Fruit fly (Drosophila melanogaster) whole organism, embryonic: ENCODE data around the gene TTLL4B.

Experiments used
- ATbp ChIP-seq: fragments of 200-800 bp; sonication (Bioruptor generic); optimal IDR thresholded peaks from 2 replicates; lab custom pipeline; 2017; ENCODE audit warnings: missing biosample characterization, mild to moderate bottlenecking, missing genetic modification characterization, missing genetic modification reagents
- Asciz ChIP-seq: fragments of 200-800 bp; sonication (Bioruptor generic); optimal IDR thresholded peaks from 2 replicates; lab custom pipeline; 2017; ENCODE audit warnings: missing biosample characterization, mild to moderate bottlenecking, missing genetic modification characterization, missing genetic modification reagents
- Bdp1 ChIP-seq: fragments of 200-800 bp; sonication (Bioruptor generic); optimal IDR thresholded peaks from 3 replicates; lab custom pipeline; 2016; ENCODE audit warnings: missing biosample characterization, missing genetic modification characterization
- Bgb ChIP-seq: fragments of 200-800 bp; sonication (Bioruptor generic); IDR thresholded peaks from 2 replicates; pipeline ENCODE4 v1.3.6; 2022; ENCODE audit warnings: missing biosample characterization, missing genetic modification characterization; ENCODE audit not compliant: partially characterized antibody
- CG1024 ChIP-seq: fragments of 200-800 bp; sonication (Bioruptor generic); IDR thresholded peaks from 2 replicates; pipeline ENCODE4 v1.3.6; 2022; ENCODE audit warnings: missing biosample characterization, missing genetic modification characterization
- CG10565 ChIP-seq: fragments of 200-800 bp; sonication (Bioruptor generic); optimal IDR thresholded peaks from 3 replicates; lab custom pipeline; 2016; ENCODE audit warnings: missing biosample characterization, mild to moderate bottlenecking, missing genetic modification characterization
- CG10654 ChIP-seq: fragments of 200-800 bp; sonication (Bioruptor generic); optimal IDR thresholded peaks from 2 replicates; lab custom pipeline; 2016; ENCODE audit warnings: missing biosample characterization, missing genetic modification characterization
- CG12391 ChIP-seq: fragments of 200-800 bp; sonication (Bioruptor generic); optimal IDR thresholded peaks from 3 replicates; lab custom pipeline; 2018; ENCODE audit warnings: missing biosample characterization, mild to moderate bottlenecking, missing genetic modification characterization, moderate library complexity
- CG13624 ChIP-seq: fragments of 200-800 bp; sonication (Bioruptor generic); optimal IDR thresholded peaks from 2 replicates; lab custom pipeline; 2016; ENCODE audit warnings: missing biosample characterization, missing genetic modification characterization
- CG15696 ChIP-seq: fragments of 200-800 bp; sonication (Bioruptor generic); optimal IDR thresholded peaks from 2 replicates; lab custom pipeline; 2019; ENCODE audit warnings: missing biosample characterization, mild to moderate bottlenecking, missing genetic modification characterization, moderate library complexity
- CG17829 ChIP-seq: fragments of 200-800 bp; optimal IDR thresholded peaks from 2 replicates; lab custom pipeline; 2019; ENCODE audit warnings: missing biosample characterization, mild to moderate bottlenecking, missing genetic modification characterization, moderate library complexity
- CG18262 ChIP-seq: fragments of 200-800 bp; optimal IDR thresholded peaks from 3 replicates; lab custom pipeline; 2019; ENCODE audit warnings: missing biosample characterization, mild to moderate bottlenecking, missing genetic modification characterization, moderate library complexity
- CG18599 ChIP-seq: fragments of 200-800 bp; sonication (Bioruptor generic); optimal IDR thresholded peaks from 3 replicates; lab custom pipeline; 2017; ENCODE audit warnings: missing biosample characterization, missing genetic modification characterization, mild to moderate bottlenecking, moderate library complexity, missing genetic modification reagents
- CG18619 ChIP-seq: fragments of 200-800 bp; sonication (Bioruptor generic); optimal IDR thresholded peaks from 3 replicates; lab custom pipeline; 2017; ENCODE audit warnings: missing biosample characterization, mild to moderate bottlenecking, missing genetic modification characterization
- CG2129 ChIP-seq: fragments of 200-800 bp; sonication (Bioruptor generic); IDR thresholded peaks from 2 replicates; pipeline ENCODE4 v1.3.6; 2022; ENCODE audit warnings: missing biosample characterization, missing genetic modification characterization; ENCODE audit not compliant: partially characterized antibody
- CG30403 ChIP-seq: fragments of 200-800 bp; sonication (Bioruptor generic); optimal IDR thresholded peaks from 3 replicates; lab custom pipeline; 2016; ENCODE audit warnings: missing biosample characterization, missing genetic modification characterization
- CG32772 ChIP-seq: fragments of 200-800 bp; sonication (Bioruptor generic); IDR thresholded peaks from 2 replicates; pipeline ENCODE4 v1.3.6; 2022; ENCODE audit warnings: missing biosample characterization, missing genetic modification characterization
- CG3407 ChIP-seq: fragments of 200-800 bp; sonication (Bioruptor generic); optimal IDR thresholded peaks from 2 replicates; lab custom pipeline; 2018; ENCODE audit warnings: missing biosample characterization, mild to moderate bottlenecking, missing genetic modification characterization
- CG42726 ChIP-seq: fragments of 200-800 bp; sonication (Bioruptor generic); IDR thresholded peaks from 2 replicates; pipeline ENCODE4 v1.3.6; 2022; ENCODE audit warnings: missing biosample characterization, missing genetic modification characterization; ENCODE audit not compliant: partially characterized antibody
- CG4854 ChIP-seq: fragments of 200-800 bp; sonication (Bioruptor generic); optimal IDR thresholded peaks from 2 replicates; lab custom pipeline; 2016; ENCODE audit warnings: missing biosample characterization, missing genetic modification characterization, inconsistent platforms
- CG6689 ChIP-seq: fragments of 200-800 bp; sonication (Bioruptor generic); IDR thresholded peaks from 2 replicates; pipeline ENCODE4 v1.3.6; 2022; ENCODE audit warnings: missing biosample characterization, missing genetic modification characterization
- CG7556 ChIP-seq: fragments of 200-800 bp; sonication (Bioruptor generic); optimal IDR thresholded peaks from 2 replicates; lab custom pipeline; 2017; ENCODE audit warnings: missing biosample characterization, mild to moderate bottlenecking, missing genetic modification characterization
- CoRest ChIP-seq: fragments of 200-800 bp; sonication (Bioruptor generic); optimal IDR thresholded peaks from 3 replicates; lab custom pipeline; 2018; ENCODE audit warnings: missing biosample characterization, mild to moderate bottlenecking, missing genetic modification characterization, moderate library complexity
- Ets97D ChIP-seq: fragments of 200-800 bp; sonication (Bioruptor generic); optimal IDR thresholded peaks from 3 replicates; lab custom pipeline; 2016; ENCODE audit warnings: missing biosample characterization, missing genetic modification characterization
- H15 ChIP-seq: fragments of 200-800 bp; sonication (Bioruptor generic); IDR thresholded peaks from 3 replicates; pipeline ENCODE4 v1.3.6; 2022; ENCODE audit warnings: missing biosample characterization, missing genetic modification characterization
- Hmr ChIP-seq: fragments of 200-800 bp; sonication (Bioruptor generic); optimal IDR thresholded peaks from 3 replicates; lab custom pipeline; 2017; ENCODE audit warnings: mild to moderate bottlenecking, missing biosample characterization, missing genetic modification reagents, missing genetic modification characterization
- Hmx ChIP-seq: fragments of 200-800 bp; sonication (Bioruptor generic); optimal IDR thresholded peaks from 2 replicates; lab custom pipeline; 2016; ENCODE audit warnings: missing biosample characterization, missing genetic modification characterization
- Jarid2 ChIP-seq: fragments of 200-800 bp; sonication (Bioruptor generic); optimal IDR thresholded peaks from 3 replicates; lab custom pipeline; 2017; ENCODE audit warnings: mild to moderate bottlenecking, missing biosample characterization, missing genetic modification reagents, missing genetic modification characterization
- MESR4 ChIP-seq: fragments of 200-800 bp; sonication (Bioruptor generic); optimal IDR thresholded peaks from 2 replicates; lab custom pipeline; 2018; ENCODE audit warnings: missing biosample characterization, mild to moderate bottlenecking, missing genetic modification characterization, moderate library complexity
- Med ChIP-seq: fragments of 200-800 bp; sonication (Bioruptor generic); peaks from one replicate; lab custom pipeline; 2016; ENCODE audit warnings: missing biosample characterization, missing genetic modification characterization, mild to moderate bottlenecking, inconsistent platforms, moderate library complexity
- Nf-YB ChIP-seq: fragments of 200-800 bp; sonication (Bioruptor generic); optimal IDR thresholded peaks from 3 replicates; lab custom pipeline; 2019; ENCODE audit warnings: missing biosample characterization, mild to moderate bottlenecking, missing genetic modification characterization, moderate library complexity
- PHDP ChIP-seq: fragments of 200-800 bp; sonication (Bioruptor generic); optimal IDR thresholded peaks from 3 replicates; lab custom pipeline; 2018; ENCODE audit warnings: missing biosample characterization, mild to moderate bottlenecking, missing genetic modification characterization, moderate library complexity
- Ptx1 ChIP-seq: fragments of 200-800 bp; sonication (Bioruptor generic); IDR thresholded peaks from 2 replicates; pipeline ENCODE4 v1.3.6; 2022; ENCODE audit warnings: missing biosample characterization, missing genetic modification characterization
- Scr ChIP-seq: fragments of 200-800 bp; sonication (Bioruptor generic); IDR thresholded peaks from 2 replicates; pipeline ENCODE4 v1.3.6; 2022; ENCODE audit warnings: missing biosample characterization, missing genetic modification characterization; ENCODE audit not compliant: partially characterized antibody
- Spps ChIP-seq: fragments of 200-800 bp; sonication (Bioruptor generic); optimal IDR thresholded peaks from 2 replicates; lab custom pipeline; 2018; ENCODE audit warnings: missing biosample characterization, mild to moderate bottlenecking, missing genetic modification characterization
- Stat92E ChIP-seq, 3 experiments: fragments of >200 bp in 2 of 3; fragments of 200-800 bp in 1 of 3; sonication (Bioruptor generic) in 1 of 3; optimal IDR thresholded peaks; 2 replicates each; lab custom pipeline; 2017 to 2019; ENCODE audit warnings: missing biosample characterization in 3 of 3, missing genetic modification characterization in 3 of 3, mild to moderate bottlenecking in 1 of 3, moderate library complexity in 1 of 3
- Xbp1 ChIP-seq: fragments of 200-800 bp; sonication (Bioruptor generic); optimal IDR thresholded peaks from 3 replicates; lab custom pipeline; 2016; ENCODE audit warnings: missing biosample characterization, mild to moderate bottlenecking, missing genetic modification characterization
- bsh ChIP-seq, 2 experiments: fragments of 200-800 bp; sonication (Bioruptor generic); optimal IDR thresholded peaks; 2 replicates each; lab custom pipeline; 2017 to 2018; ENCODE audit warnings: mild to moderate bottlenecking in 2 of 2, missing biosample characterization in 2 of 2, missing genetic modification characterization in 2 of 2, moderate library complexity in 1 of 2
- chif ChIP-seq, 2 experiments: fragments of 200-800 bp; sonication (Bioruptor generic); optimal IDR thresholded peaks; 3 replicates each; lab custom pipeline; 2016; ENCODE audit warnings: missing biosample characterization in 2 of 2, missing genetic modification characterization in 2 of 2
- ci ChIP-seq: fragments of 200-800 bp; sonication (Bioruptor generic); IDR thresholded peaks from 3 replicates; pipeline ENCODE4 v1.3.6; 2022; ENCODE audit warnings: missing biosample characterization, missing genetic modification characterization
- dimm ChIP-seq: fragments of 200-800 bp; sonication (Bioruptor generic); IDR thresholded peaks from 2 replicates; pipeline ENCODE4 v1.3.6; 2022; ENCODE audit warnings: missing biosample characterization, missing genetic modification characterization
- dmrt11E ChIP-seq: fragments of 200-800 bp; sonication (Bioruptor generic); optimal IDR thresholded peaks from 3 replicates; lab custom pipeline; 2018; ENCODE audit warnings: missing biosample characterization, mild to moderate bottlenecking, missing genetic modification characterization, moderate library complexity
- gt ChIP-seq: fragments of 200-800 bp; sonication (Bioruptor generic); IDR thresholded peaks from 2 replicates; pipeline ENCODE4 v1.3.6; 2022; ENCODE audit warnings: missing biosample characterization, missing genetic modification characterization
- nmo ChIP-seq: fragments of 200-800 bp; sonication (Bioruptor generic); optimal IDR thresholded peaks from 2 replicates; lab custom pipeline; 2018; ENCODE audit warnings: missing biosample characterization, mild to moderate bottlenecking, missing genetic modification characterization, moderate library complexity
- p53 ChIP-seq: fragments of 200-800 bp; sonication (Bioruptor generic); optimal IDR thresholded peaks from 2 replicates; lab custom pipeline; 2016; ENCODE audit warnings: missing biosample characterization, missing genetic modification characterization
- sc ChIP-seq, 3 experiments: fragments of >200 bp in 2 of 3; fragments of 200-800 bp in 1 of 3; sonication (Bioruptor generic) in 1 of 3; optimal IDR thresholded peaks; 2 replicates in 2 of 3; 3 replicates in 1 of 3; lab custom pipeline; 2017; ENCODE audit warnings: mild to moderate bottlenecking in 1 of 3, missing biosample characterization in 1 of 3, missing genetic modification characterization in 1 of 3, missing genetic modification reagents in 1 of 3
- sob ChIP-seq: fragments of 200-800 bp; sonication (Bioruptor generic); IDR thresholded peaks from 2 replicates; pipeline ENCODE4 v1.3.6; 2022; ENCODE audit warnings: missing biosample characterization, missing genetic modification characterization
- tin ChIP-seq: fragments of 200-800 bp; sonication (Bioruptor generic); optimal IDR thresholded peaks from 3 replicates; lab custom pipeline; 2016; ENCODE audit warnings: missing biosample characterization, missing genetic modification characterization
- unpg ChIP-seq: fragments of 200-800 bp; sonication (Bioruptor generic); optimal IDR thresholded peaks from 3 replicates; lab custom pipeline; 2018; ENCODE audit warnings: missing biosample characterization, mild to moderate bottlenecking, missing genetic modification characterization, moderate library complexity

Gene TTLL4B

dm6 chr2L:3851308-3851707 is 11.2 kb upstream of the TTLL4B start (continued):
- TF ChIP-seq dmrt11E (tag; lab: Kevin White, UChicago) (peak; percentile 75), CG30403 (peak; percentile 29), PHDP (peak; percentile 30), Xbp1 (GFP tag; lab: Kevin White, UChicago) (peak; percentile 9), CG42726 (GFP tag; lab: Robert Waterston, UW) (no peak), CG10565 (GFP tag; lab: Kevin White, UChicago) (no peak), ci (peak; percentile 74; the same call in 2 of the 3 replicates), CG6689 (peak; percentile 59), dimm (no peak), CG18619 (GFP tag; lab: Kevin White, UChicago) (no peak), CoRest (tag; lab: Kevin White, UChicago) (peak; percentile 51), CG13624 (no peak), Ptx1 (GFP tag; lab: Robert Waterston, UW) (0 out of 2 replicates have a peak, but pooled peaks have one; percentile 11), MESR4 (GFP tag; lab: Kevin White, UChicago) (no peak), Hmr (no peak), nmo (peak; percentile 71), tin (GFP tag; lab: Kevin White, UChicago) (peak; percentile 16), Asciz (peak; percentile 40), CG2129 (GFP tag; lab: Robert Waterston, UW) (no peak), Hmx (no peak), CG18599 (GFP tag; lab: Kevin White, UChicago) (no peak), Bdp1 (GFP tag; lab: Kevin White, UChicago) (no peak), Nf-YB (GFP tag; lab: Kevin White, UChicago) (peak; percentile 37), Scr (no peak), bsh (GFP tag; optimal IDR thresholded peaks at IDR 0.05; lab: Kevin White, UChicago) (peak in 1 of 2 experiments; percentile 84), CG1024 (0 out of 2 replicates have a peak, but pooled peaks have one; percentile 16), unpg (GFP tag; lab: Kevin White, UChicago) (peak; percentile 59), CG10654 (GFP tag; lab: Kevin White, UChicago) (peak; percentile 17), Bgb (no peak), Spps (peak; percentile 27), CG17829 (tag; lab: Kevin White, UChicago) (peak; percentile 55), Med (peak; percentile 11), gt (GFP tag; lab: Robert Waterston, UW) (no peak), CG4854 (GFP tag; lab: Kevin White, UChicago) (no peak), sob (GFP tag; lab: Robert Waterston, UW) (no peak), CG15696 (no peak), p53 (no peak), ATbp (peak; percentile 43), CG3407 (GFP tag; lab: Kevin White, UChicago) (peak; percentile 30), CG18262 (tag; lab: Kevin White, UChicago) (peak; percentile 77), CG32772 (GFP tag; lab: Robert Waterston, UW) (no peak), Jarid2 (GFP tag; lab: Kevin White, UChicago) (no peak), Stat92E (GFP tag; optimal IDR thresholded peaks at IDR 0.05; lab: Kevin White, UChicago) (peak in 1 of 3 experiments; percentile 66), CG7556 (GFP tag; lab: Kevin White, UChicago) (peak; percentile 26), CG12391 (tag; lab: Kevin White, UChicago) (peak; percentile 57), Ets97D (GFP tag; lab: Kevin White, UChicago) (no peak), chif (GFP tag; optimal IDR thresholded peaks at IDR 0.05; lab: Kevin White, UChicago) (peak in 1 of 2 experiments; percentile 22), sc (optimal IDR thresholded peaks at IDR 0.05; lab: Kevin White, UChicago) (no peak), sc (GFP tag; optimal IDR thresholded peaks at IDR 0.05; lab: Kevin White, UChicago) (peak; percentile 24), H15 (no peak)
